Worm (Caenorhabditis elegans) whole organism, L1 larva: ENCODE measurements around the gene clec-25.

Experiments used
- dpl-1 ChIP-seq, 3 experiments: fragments of 150-350 bp in 2 of 3; sonication (generic microtip) in 1 of 3; optimal IDR thresholded peaks; 2 replicates each; lab custom pipeline; 2014 to 2017; ENCODE audit warnings: missing biosample characterization in 3 of 3, missing genetic modification characterization in 3 of 3, missing genetic modification reagents in 3 of 3
- egl-27 ChIP-seq, 2 experiments: fragments of 150-350 bp in 1 of 2; sonication (generic microtip); optimal IDR thresholded peaks; 3 replicates each; lab custom pipeline; 2017 to 2018; ENCODE audit warnings: missing biosample characterization in 2 of 2, missing genetic modification characterization in 2 of 2, missing genetic modification reagents in 2 of 2
- lin-13 ChIP-seq: fragments of 150-350 bp; optimal IDR thresholded peaks from 2 replicates; lab custom pipeline; 2014; ENCODE audit warnings: missing biosample characterization, missing genetic modification reagents, missing genetic modification characterization
- nhr-90 ChIP-seq: sonication (generic microtip); optimal IDR thresholded peaks from 2 replicates; lab custom pipeline; 2016; ENCODE audit warnings: mild to moderate bottlenecking, missing genetic modification characterization, missing compliant biosample characterization; ENCODE audit not compliant: poor library complexity
- unc-62 ChIP-seq: fragments of 150-350 bp; optimal IDR thresholded peaks from 2 replicates; lab custom pipeline; 2014; ENCODE audit warnings: missing biosample characterization, missing genetic modification reagents, missing genetic modification characterization

ce11 chrV:16893440-16893839 lies 50.4 kb downstream of the clec-25 start, which contains the start of gene F09C6.15:
- TF ChIP-seq nhr-90 (tag; lab: Kevin White, UChicago) (no peak), egl-27 (tag; optimal IDR thresholded peaks at IDR 0.05; lab: Kevin White, UChicago) (no peak), lin-13 (no peak), unc-62 (no peak), dpl-1 (GFP tag; optimal IDR thresholded peaks at IDR 0.05; lab: Kevin White, UChicago) (no peak)
